Worm (Caenorhabditis elegans): ENCODE measurements around the gene ZC204.12.
A peak's percentile ranks its signal among the peaks of the same experiment; 100 is the strongest.

Gene ZC204.12

DNA sequence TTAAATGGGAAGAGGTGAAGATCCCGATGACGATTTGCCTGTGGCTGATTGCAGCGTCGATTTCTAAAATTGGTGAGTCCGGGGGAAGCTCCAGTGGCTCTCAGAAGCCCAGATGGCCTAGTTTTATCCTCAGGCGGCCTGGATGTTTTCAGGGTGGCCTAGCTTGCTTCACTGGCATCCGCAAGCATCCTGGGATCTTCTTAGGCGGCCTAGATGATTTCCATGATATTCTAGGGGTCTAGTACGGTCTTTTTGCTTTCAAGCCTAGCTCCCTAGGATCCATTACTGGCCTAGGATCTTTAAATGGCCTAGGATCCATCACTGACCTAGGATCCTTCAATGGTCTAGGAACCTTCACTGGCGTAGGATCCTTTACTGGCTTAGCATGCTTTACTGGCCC is 13.9 kb upstream of the ZC204.12 start:
- TF ChIP-seq dpl-1 (GFP tag; optimal IDR thresholded peaks at IDR 0.05) (no peak), nhr-90 (tag; optimal IDR thresholded peaks at IDR 0.05; ENCODE audit: poor library complexity) (no peak), ceh-63 (GFP tag; optimal IDR thresholded peaks at IDR 0.05) (no peak), zip-4 (GFP tag; optimal IDR thresholded peaks at IDR 0.05) (no peak), efl-1 (optimal IDR thresholded peaks at IDR 0.05) (no peak), efl-1 (GFP tag; optimal IDR thresholded peaks at IDR 0.05 in 1 of 2) (peak in 1 of 2 experiments; percentile 23), ceh-82 (tag; optimal IDR thresholded peaks at IDR 0.05) (no peak)

DNA sequence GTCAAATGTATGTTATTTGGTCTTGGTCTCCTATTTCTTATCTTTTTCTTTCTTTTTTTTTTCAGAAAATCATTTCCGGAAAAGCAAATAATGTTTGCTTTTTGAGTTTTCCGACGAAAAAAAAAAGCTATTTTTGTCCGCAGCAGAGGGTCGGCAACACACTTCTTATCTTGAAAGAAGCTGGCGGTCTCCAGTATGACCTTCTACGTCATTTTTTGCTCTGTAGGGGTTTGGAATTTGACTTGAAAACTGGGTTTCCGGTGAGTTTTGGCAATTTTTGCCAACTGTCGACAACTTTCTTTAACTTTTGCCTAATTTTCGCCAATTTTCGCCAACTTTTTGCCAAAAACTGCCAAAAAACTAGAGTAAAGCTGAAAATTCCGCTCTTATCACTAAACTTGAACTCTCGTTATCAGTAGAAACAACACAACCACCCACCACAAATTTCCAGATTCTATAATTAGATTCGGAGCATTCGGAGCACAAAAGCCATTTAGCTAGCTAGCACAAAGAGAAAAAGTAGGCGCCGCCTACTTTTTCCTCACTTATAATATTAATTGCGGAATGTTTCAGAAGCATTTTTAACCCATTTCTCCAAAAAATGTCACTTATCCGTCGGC is 13.3 kb upstream of the ZC204.12 start, which contains the start of gene nhx-6:
nhx-6 (plus strand) TSS at position 570 of the 620 bp plus-strand sequence.
- TF ChIP-seq elt-2 (tag; optimal IDR thresholded peaks at IDR 0.05) (peak; percentile 77), lin-15B (tag; optimal IDR thresholded peaks at IDR 0.05) (no peak), fkh-10 (GFP tag; optimal IDR thresholded peaks at IDR 0.05) (no peak), fos-1 (tag; optimal IDR thresholded peaks at IDR 0.05) (no peak), nhr-19 (GFP tag; conservative IDR thresholded peaks at IDR 0.05) (no peak)

DNA sequence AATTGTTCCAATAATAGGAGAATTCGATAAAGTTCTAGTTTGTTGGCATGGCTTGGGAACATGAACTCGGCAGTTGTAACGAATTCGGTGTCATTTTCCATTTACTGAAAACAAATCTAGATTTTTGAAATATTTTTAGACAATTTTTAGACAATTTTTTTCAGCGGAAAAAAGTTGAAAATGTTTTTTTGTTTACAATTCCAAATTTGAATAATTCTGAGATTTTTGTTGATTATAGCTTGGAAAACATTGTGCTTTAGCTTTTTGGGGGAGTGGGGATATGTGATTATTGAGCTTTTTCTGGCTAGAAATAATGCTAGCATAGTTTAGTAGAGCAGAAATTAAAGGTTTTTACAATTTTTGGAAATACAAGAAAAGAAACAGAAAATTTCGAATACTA is 11.8 kb upstream of the ZC204.12 start, which contains the start of gene srw-97:
srw-97 (minus strand) TSS at position 101 of the 400 bp plus-strand sequence.
- no peak for TF ChIP-seq hpl-2 (GFP tag; optimal IDR thresholded peaks at IDR 0.05)
- TF ChIP-seq nhr-76 (tag; optimal IDR thresholded peaks at IDR 0.05), result no peak

DNA sequence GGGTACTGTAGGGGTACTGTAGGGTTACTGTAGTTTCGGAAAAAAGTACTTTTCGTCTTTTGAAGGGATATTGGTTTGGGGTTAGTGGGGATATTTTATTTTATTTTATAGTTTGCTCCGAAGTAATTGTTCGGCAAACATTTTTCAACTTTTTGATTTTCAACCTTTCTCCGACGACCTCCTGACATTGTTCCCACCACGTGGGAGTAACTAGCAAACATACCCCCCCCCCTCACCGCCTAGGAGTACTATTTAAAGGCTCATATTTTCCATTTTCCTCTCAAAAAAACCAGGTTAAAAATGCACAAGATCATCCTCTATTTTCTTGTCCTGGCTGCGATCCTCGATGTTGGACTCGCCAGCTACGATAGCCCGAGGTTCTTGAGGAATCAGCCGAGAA is 8.9 kb upstream of the ZC204.12 start, which contains the start of gene srlf-29:
srlf-29 (plus strand) TSS at position 301 of the 400 bp plus-strand sequence.
- TF ChIP-seq nhr-84 (tag; optimal IDR thresholded peaks at IDR 0.05), result no peak
- TF ChIP-seq nhr-77 (tag; optimal IDR thresholded peaks at IDR 0.05), result no peak
- no peak for TF ChIP-seq C04F5.9 (tag; optimal IDR thresholded peaks at IDR 0.05)
- TF ChIP-seq fos-1 (tag; optimal IDR thresholded peaks at IDR 0.05), result no peak
- TF ChIP-seq nhr-47 (tag; optimal IDR thresholded peaks at IDR 0.05), result no peak
- no peak for TF ChIP-seq lin-35 (GFP tag; optimal IDR thresholded peaks at IDR 0.05)
- no peak for TF ChIP-seq alr-1 (tag; optimal IDR thresholded peaks at IDR 0.05; ENCODE audit: borderline replicate concordance)
- no peak for TF ChIP-seq swsn-7 (tag; optimal IDR thresholded peaks at IDR 0.05)
- no peak for TF ChIP-seq hlh-17 (GFP tag; optimal IDR thresholded peaks at IDR 0.05; ENCODE audit: borderline replicate concordance)

DNA sequence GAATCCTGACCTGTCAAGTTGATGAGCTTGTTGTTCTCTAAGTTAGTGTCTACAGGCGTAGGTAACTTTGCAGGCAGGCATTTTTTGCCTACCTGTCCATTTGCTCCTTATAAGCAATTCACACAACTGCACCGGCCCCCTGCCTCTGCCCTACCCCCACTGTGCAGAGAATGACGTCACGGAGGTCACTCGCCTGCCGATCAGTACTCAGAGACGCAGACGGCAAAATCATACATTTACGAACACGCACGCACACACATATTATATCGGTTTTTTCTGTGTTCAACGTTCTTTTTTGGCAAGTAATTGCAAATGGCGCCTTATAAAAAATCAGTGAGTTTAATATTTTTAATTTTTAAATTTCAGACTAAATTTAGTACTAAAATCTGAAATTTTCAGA is 6.4 kb upstream of the ZC204.12 start, which contains the start of gene duxl-1:
duxl-1 (plus strand) TSS at position 184 of the 400 bp plus-strand sequence.
- TF ChIP-seq dpl-1 (GFP tag; optimal IDR thresholded peaks at IDR 0.05), result peak in 2 of 3 experiments; percentile 7 to 15
- TF ChIP-seq fkh-10 (GFP tag; optimal IDR thresholded peaks at IDR 0.05), result no peak
- TF ChIP-seq aly-2 (tag; optimal IDR thresholded peaks at IDR 0.05), result no peak
- TF ChIP-seq efl-1 (optimal IDR thresholded peaks at IDR 0.05), result peak in 1 of 2 experiments; percentile 37
- peak in 1 of 2 experiments; percentile 2 for TF ChIP-seq efl-1 (GFP tag; optimal IDR thresholded peaks at IDR 0.05 in 1 of 2)
- peak; percentile 13 for TF ChIP-seq nhr-20 (tag; optimal IDR thresholded peaks at IDR 0.05)
- no peak for TF ChIP-seq tlp-1 (tag; optimal IDR thresholded peaks at IDR 0.05)
- peak in 1 of 3 experiments; percentile 9 for TF ChIP-seq ceh-82 (tag; optimal IDR thresholded peaks at IDR 0.05)
- no peak for TF ChIP-seq unc-86 (tag; optimal IDR thresholded peaks at IDR 0.05)
- peak; percentile 63 for TF ChIP-seq lin-14 (GFP tag; optimal IDR thresholded peaks at IDR 0.05)
- TF ChIP-seq alr-1 (tag; optimal IDR thresholded peaks at IDR 0.05; ENCODE audit: borderline replicate concordance), result no peak
- peak; percentile 3 for TF ChIP-seq elt-2 (tag; optimal IDR thresholded peaks at IDR 0.05)
- TF ChIP-seq nhr-90 (tag; optimal IDR thresholded peaks at IDR 0.05; ENCODE audit: poor library complexity), result peak; percentile 21
- peak in 1 of 2 experiments; percentile 12 for TF ChIP-seq mdl-1 (tag; optimal IDR thresholded peaks at IDR 0.05)
- TF ChIP-seq lin-35 (GFP tag; optimal IDR thresholded peaks at IDR 0.05), result peak in 1 of 2 experiments; percentile 44
- peak in 1 of 2 experiments; percentile 38 for TF ChIP-seq lsy-2 (tag; optimal IDR thresholded peaks at IDR 0.05)
- no peak for TF ChIP-seq ceh-88 (GFP tag; IDR thresholded peaks at IDR 0.05)
- TF ChIP-seq egl-27 (tag; optimal IDR thresholded peaks at IDR 0.05), result no peak
- TF ChIP-seq efl-3 (GFP tag; optimal IDR thresholded peaks at IDR 0.05), result no peak
- TF ChIP-seq nhr-85 (tag), result peak; percentile 7
- peak; percentile 24 for TF ChIP-seq rnt-1 (tag; optimal IDR thresholded peaks at IDR 0.05)
- no peak for TF ChIP-seq nhr-19 (GFP tag; conservative IDR thresholded peaks at IDR 0.05)
- TF ChIP-seq mep-1 (tag; optimal IDR thresholded peaks at IDR 0.05), result peak; percentile 18

All from whole organism, L1 larva.